Fruit fly (Drosophila melanogaster) whole organism, embryonic: Measurements from ENCODE around the gene CG4267.

Source experiments
- Atf-2 ChIP-seq: fragments of 200-800 bp; sonication (Bioruptor generic); optimal IDR thresholded peaks from 2 replicates; lab custom pipeline; 2016; ENCODE audit warnings: missing biosample characterization, missing genetic modification characterization
- Awh ChIP-seq: fragments of 200-800 bp; sonication (Bioruptor generic); IDR thresholded peaks from 2 replicates; pipeline ENCODE4, ENCODE4 v1.3.6; 2022; ENCODE audit warnings: missing biosample characterization, missing genetic modification characterization
- CG11695 ChIP-seq: fragments of 200-800 bp; sonication (Bioruptor generic); IDR thresholded peaks from 3 replicates; pipeline ENCODE4 v1.3.6; 2022; ENCODE audit warnings: missing biosample characterization, missing genetic modification characterization
- CG11723 ChIP-seq: fragments of 200-800 bp; sonication (Bioruptor generic); optimal IDR thresholded peaks from 2 replicates; lab custom pipeline; 2017; ENCODE audit warnings: missing biosample characterization, mild to moderate bottlenecking, missing genetic modification characterization
- CG13287 ChIP-seq: fragments of 200-800 bp; sonication (Bioruptor generic); IDR thresholded peaks from 2 replicates; pipeline ENCODE4 v1.3.6; 2022; ENCODE audit warnings: missing biosample characterization, missing genetic modification characterization; ENCODE audit not compliant: partially characterized antibody
- CG14050 ChIP-seq: fragments of 200-800 bp; sonication (Bioruptor generic); IDR thresholded peaks from 3 replicates; pipeline ENCODE4 v1.3.6; 2022; ENCODE audit warnings: missing biosample characterization, missing genetic modification characterization
- CG1792 ChIP-seq: fragments of 200-800 bp; sonication (Bioruptor generic); optimal IDR thresholded peaks from 2 replicates; lab custom pipeline; 2016; ENCODE audit warnings: missing biosample characterization, missing genetic modification characterization
- CG1832 ChIP-seq: fragments of 200-800 bp; sonication (Bioruptor generic); optimal IDR thresholded peaks from 2 replicates; lab custom pipeline; 2017; ENCODE audit warnings: missing biosample characterization, mild to moderate bottlenecking, missing genetic modification characterization, inconsistent platforms
- CG18476 ChIP-seq: fragments of 200-800 bp; sonication (Bioruptor generic); optimal IDR thresholded peaks from 2 replicates; lab custom pipeline; 2016; ENCODE audit warnings: missing biosample characterization, mild to moderate bottlenecking, missing genetic modification characterization
- CG2129 ChIP-seq: fragments of 200-800 bp; sonication (Bioruptor generic); IDR thresholded peaks from 2 replicates; pipeline ENCODE4 v1.3.6; 2022; ENCODE audit warnings: missing biosample characterization, missing genetic modification characterization; ENCODE audit not compliant: partially characterized antibody
- CG2712 ChIP-seq: fragments of 200-800 bp; optimal IDR thresholded peaks from 3 replicates; lab custom pipeline; 2019; ENCODE audit warnings: missing biosample characterization, mild to moderate bottlenecking, missing genetic modification characterization, moderate library complexity
- CG31365 ChIP-seq: fragments of 200-800 bp; sonication (Bioruptor generic); optimal IDR thresholded peaks from 2 replicates; lab custom pipeline; 2018; ENCODE audit warnings: missing biosample characterization, mild to moderate bottlenecking, missing genetic modification characterization
- CG32532 ChIP-seq: fragments of 200-800 bp; sonication (Bioruptor generic); IDR thresholded peaks from 2 replicates; pipeline ENCODE4 v1.3.6; 2022; ENCODE audit warnings: missing biosample characterization, missing genetic modification characterization
- CG34376 ChIP-seq: fragments of 200-800 bp; sonication (Bioruptor generic); optimal IDR thresholded peaks from 2 replicates; lab custom pipeline; 2018; ENCODE audit warnings: missing biosample characterization, mild to moderate bottlenecking, missing genetic modification characterization
- CG43689 ChIP-seq: fragments of 200-800 bp; sonication (Bioruptor generic); IDR thresholded peaks from 2 replicates; pipeline ENCODE4 v1.3.6; 2022; ENCODE audit warnings: missing biosample characterization, missing genetic modification characterization
- CG7271 ChIP-seq: fragments of 200-800 bp; sonication (Bioruptor generic); optimal IDR thresholded peaks from 2 replicates; lab custom pipeline; 2018; ENCODE audit warnings: missing biosample characterization, mild to moderate bottlenecking, missing genetic modification characterization, moderate library complexity
- CG7963 ChIP-seq: fragments of 200-800 bp; sonication (Bioruptor generic); IDR thresholded peaks from 3 replicates; pipeline ENCODE4 v1.3.6; 2022; ENCODE audit warnings: missing biosample characterization, missing genetic modification characterization; ENCODE audit not compliant: partially characterized antibody
- Dad ChIP-seq: fragments of 200-800 bp; sonication (Bioruptor generic); optimal IDR thresholded peaks from 3 replicates; lab custom pipeline; 2016; ENCODE audit warnings: missing biosample characterization, missing genetic modification characterization
- Dip2 ChIP-seq: fragments of 200-800 bp; sonication (Bioruptor generic); IDR thresholded peaks from 2 replicates; pipeline ENCODE4 v1.3.6; 2022; ENCODE audit warnings: missing biosample characterization, missing genetic modification characterization
- Elba2 ChIP-seq: fragments of 200-800 bp; sonication (Bioruptor generic); optimal IDR thresholded peaks from 3 replicates; lab custom pipeline; 2016; ENCODE audit warnings: missing biosample characterization, missing genetic modification characterization
- Fer1 ChIP-seq: fragments of 200-800 bp; sonication (Bioruptor generic); optimal IDR thresholded peaks from 2 replicates; lab custom pipeline; 2017; ENCODE audit warnings: missing biosample characterization, mild to moderate bottlenecking, missing genetic modification characterization
- Fer2 ChIP-seq: fragments of 200-800 bp; sonication (Bioruptor generic); optimal IDR thresholded peaks from 2 replicates; lab custom pipeline; 2018; ENCODE audit warnings: missing biosample characterization, mild to moderate bottlenecking, missing genetic modification characterization, moderate library complexity
- H15 ChIP-seq: fragments of 200-800 bp; sonication (Bioruptor generic); IDR thresholded peaks from 3 replicates; pipeline ENCODE4 v1.3.6; 2022; ENCODE audit warnings: missing biosample characterization, missing genetic modification characterization
- Hand ChIP-seq: fragments of 200-800 bp; sonication (Bioruptor generic); optimal IDR thresholded peaks from 2 replicates; lab custom pipeline; 2017; ENCODE audit warnings: mild to moderate bottlenecking, missing biosample characterization, missing genetic modification reagents, missing genetic modification characterization
- Hmr ChIP-seq: fragments of 200-800 bp; sonication (Bioruptor generic); optimal IDR thresholded peaks from 3 replicates; lab custom pipeline; 2017; ENCODE audit warnings: mild to moderate bottlenecking, missing biosample characterization, missing genetic modification reagents, missing genetic modification characterization
- Hr39 ChIP-seq: fragments of >200 bp; optimal IDR thresholded peaks from 2 replicates; lab custom pipeline; 2017
- Hr51 ChIP-seq, 2 experiments: fragments of 200-800 bp; sonication (Bioruptor generic); optimal IDR thresholded peaks; 2 replicates in 1 of 2; 3 replicates in 1 of 2; lab custom pipeline; 2016 to 2018; ENCODE audit warnings: missing biosample characterization in 2 of 2, missing genetic modification characterization in 2 of 2, mild to moderate bottlenecking in 1 of 2, moderate library complexity in 1 of 2
- Mrtf ChIP-seq: fragments of 200-800 bp; sonication (Bioruptor generic); IDR thresholded peaks from 3 replicates; pipeline ENCODE4 v1.3.6; 2022; ENCODE audit warnings: missing biosample characterization, missing genetic modification characterization
- Neu2 ChIP-seq: fragments of 200-800 bp; sonication (Bioruptor generic); optimal IDR thresholded peaks from 3 replicates; lab custom pipeline; 2016; ENCODE audit warnings: missing biosample characterization, missing genetic modification characterization, borderline replicate concordance
- Sry-β ChIP-seq: fragments of 200-800 bp; sonication (Bioruptor generic); optimal IDR thresholded peaks from 2 replicates; lab custom pipeline; 2018; ENCODE audit warnings: missing biosample characterization, mild to moderate bottlenecking, missing genetic modification characterization, moderate library complexity
- Vsx1 ChIP-seq: fragments of 200-800 bp; sonication (Bioruptor generic); optimal IDR thresholded peaks from 2 replicates; lab custom pipeline; 2017; ENCODE audit warnings: missing biosample characterization, mild to moderate bottlenecking, missing genetic modification characterization, missing genetic modification reagents
- ab ChIP-seq: fragments of 200-800 bp; sonication (Bioruptor generic); optimal IDR thresholded peaks from 2 replicates; lab custom pipeline; 2016; ENCODE audit warnings: missing biosample characterization, missing genetic modification characterization
- cato ChIP-seq: fragments of 200-800 bp; sonication (Bioruptor generic); optimal IDR thresholded peaks from 2 replicates; lab custom pipeline; 2016; ENCODE audit warnings: missing biosample characterization, missing genetic modification characterization, borderline replicate concordance
- cg ChIP-seq: fragments of 200-800 bp; sonication (Bioruptor generic); optimal IDR thresholded peaks from 3 replicates; lab custom pipeline; 2019; ENCODE audit warnings: missing biosample characterization, mild to moderate bottlenecking, missing genetic modification characterization, moderate library complexity
- dimm ChIP-seq: fragments of 200-800 bp; sonication (Bioruptor generic); IDR thresholded peaks from 2 replicates; pipeline ENCODE4 v1.3.6; 2022; ENCODE audit warnings: missing biosample characterization, missing genetic modification characterization
- ewg ChIP-seq: fragments of 200-800 bp; sonication (Bioruptor generic); optimal IDR thresholded peaks from 3 replicates; lab custom pipeline; 2017; ENCODE audit warnings: mild to moderate bottlenecking, missing biosample characterization, missing genetic modification reagents, missing genetic modification characterization
- fd96Cb ChIP-seq: fragments of 200-800 bp; sonication (Bioruptor generic); optimal IDR thresholded peaks from 2 replicates; lab custom pipeline; 2018; ENCODE audit warnings: missing biosample characterization, mild to moderate bottlenecking, missing genetic modification characterization, moderate library complexity
- hb ChIP-seq: fragments of 200-800 bp; sonication (Bioruptor generic); IDR thresholded peaks from 3 replicates; pipeline ENCODE4 v1.3.6; 2022; ENCODE audit warnings: missing biosample characterization, missing genetic modification characterization; ENCODE audit not compliant: partially characterized antibody
- hth ChIP-seq: fragments of >200 bp; optimal IDR thresholded peaks from 2 replicates; lab custom pipeline; 2017; ENCODE audit warnings: inconsistent platforms
- inv ChIP-seq: fragments of 200-800 bp; sonication (Bioruptor generic); IDR thresholded peaks from 2 replicates; pipeline ENCODE4 v1.3.6; 2022; ENCODE audit warnings: missing biosample characterization, missing genetic modification characterization; ENCODE audit not compliant: partially characterized antibody
- knrl ChIP-seq: fragments of 200-800 bp; sonication (Bioruptor generic); IDR thresholded peaks from 3 replicates; pipeline ENCODE4 v1.3.6; 2022; ENCODE audit warnings: missing biosample characterization, missing genetic modification characterization; ENCODE audit not compliant: partially characterized antibody
- nerfin-2 ChIP-seq: fragments of 200-800 bp; sonication (Bioruptor generic); IDR thresholded peaks from 2 replicates; pipeline ENCODE4 v1.3.6; 2022; ENCODE audit warnings: missing biosample characterization, missing genetic modification characterization; ENCODE audit not compliant: partially characterized antibody
- org-1 ChIP-seq: fragments of 200-800 bp; sonication (Bioruptor generic); optimal IDR thresholded peaks from 2 replicates; lab custom pipeline; 2017; ENCODE audit warnings: missing biosample characterization, missing genetic modification characterization
- peb ChIP-seq: fragments of 200-800 bp; sonication (Bioruptor generic); IDR thresholded peaks from 2 replicates; pipeline ENCODE4 v1.3.6; 2022; ENCODE audit warnings: missing biosample characterization, missing genetic modification characterization
- sc ChIP-seq, 3 experiments: fragments of >200 bp in 2 of 3; fragments of 200-800 bp in 1 of 3; sonication (Bioruptor generic) in 1 of 3; optimal IDR thresholded peaks; 2 replicates in 2 of 3; 3 replicates in 1 of 3; lab custom pipeline; 2017; ENCODE audit warnings: mild to moderate bottlenecking in 1 of 3, missing biosample characterization in 1 of 3, missing genetic modification characterization in 1 of 3, missing genetic modification reagents in 1 of 3
- trem ChIP-seq: fragments of 200-800 bp; optimal IDR thresholded peaks from 3 replicates; lab custom pipeline; 2019; ENCODE audit warnings: missing biosample characterization, mild to moderate bottlenecking, missing genetic modification characterization, moderate library complexity
- tx ChIP-seq: fragments of 200-800 bp; sonication (Bioruptor generic); optimal IDR thresholded peaks from 2 replicates; lab custom pipeline; 2016; ENCODE audit warnings: missing biosample characterization, missing genetic modification characterization
- yki ChIP-seq: fragments of >200 bp; optimal IDR thresholded peaks from 3 replicates; lab custom pipeline; 2018

CG4267 gene

DNA sequence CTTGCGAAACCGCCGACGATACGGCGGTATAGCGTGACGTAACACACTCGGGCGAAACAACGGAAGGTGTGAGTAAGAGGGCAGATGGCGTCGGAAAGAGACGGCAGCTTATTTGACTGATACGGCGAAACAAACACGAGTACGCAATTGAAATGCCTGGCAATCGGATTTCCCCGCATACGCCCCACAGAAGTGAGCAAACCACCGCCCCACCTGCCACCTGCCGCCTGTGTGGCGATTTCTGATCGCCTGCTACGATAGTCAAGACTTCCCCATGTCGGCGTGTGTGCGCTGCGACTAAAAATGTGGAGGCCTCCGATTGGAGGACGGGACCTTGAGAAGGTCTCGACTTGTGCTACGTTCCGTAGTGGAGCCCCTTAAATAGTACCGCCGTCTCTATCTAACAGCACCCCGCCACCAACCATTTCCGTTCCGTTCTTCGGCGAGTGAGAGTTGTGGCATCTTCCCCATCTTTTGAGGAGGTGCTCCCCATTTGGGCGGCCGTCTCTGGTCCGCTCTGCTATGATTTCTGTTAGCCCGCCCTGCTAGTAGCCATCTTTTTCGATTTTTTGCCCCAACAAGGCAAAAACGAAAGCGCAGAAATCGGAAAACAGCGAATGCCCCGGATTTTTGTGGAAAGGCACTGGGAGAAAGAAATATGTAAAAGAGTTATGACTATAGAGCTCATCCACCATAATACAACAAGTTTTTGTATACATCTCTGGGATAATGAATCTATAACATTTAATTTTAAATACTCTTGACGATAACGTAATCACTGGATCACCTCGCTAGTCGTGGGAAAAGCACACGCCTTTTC is 43.4 kb upstream of the CG4267 start (continued):
- TF ChIP-seq CG2129 (GFP tag; lab: Robert Waterston, UW) = no peak
- TF ChIP-seq CG7963 (GFP tag; lab: Robert Waterston, UW) = no peak
- no peak for TF ChIP-seq knrl (GFP tag; lab: Robert Waterston, UW)
- peak; percentile 57 for TF ChIP-seq CG11723 (GFP tag; lab: Kevin White, UChicago)
- TF ChIP-seq Mrtf (GFP tag; lab: Robert Waterston, UW) = no peak
- TF ChIP-seq nerfin-2 (GFP tag; lab: Robert Waterston, UW) = no peak
- TF ChIP-seq Hr51 (GFP tag; optimal IDR thresholded peaks at IDR 0.05; lab: Kevin White, UChicago) = peak; percentile 66 to 88
- no peak for TF ChIP-seq H15 (GFP tag; lab: Robert Waterston, UW)
- TF ChIP-seq org-1 (GFP tag; lab: Kevin White, UChicago) = peak; percentile 86
- TF ChIP-seq Dad (GFP tag; lab: Kevin White, UChicago) = peak; percentile 90
- no peak for TF ChIP-seq sc (optimal IDR thresholded peaks at IDR 0.05; lab: Kevin White, UChicago)
- TF ChIP-seq sc (GFP tag; optimal IDR thresholded peaks at IDR 0.05; lab: Kevin White, UChicago) = peak; percentile 83
- peak; percentile 71 for TF ChIP-seq CG34376 (GFP tag; lab: Kevin White, UChicago)
- no peak for TF ChIP-seq hb
- peak; percentile 60 for TF ChIP-seq CG31365 (tag; lab: Kevin White, UChicago)
- no peak for TF ChIP-seq yki (lab: Kevin White, UChicago)
- no peak for TF ChIP-seq Awh
- TF ChIP-seq hth (lab: Kevin White, UChicago) = no peak
- TF ChIP-seq dimm (GFP tag; lab: Robert Waterston, UW) = no peak
- TF ChIP-seq tx (GFP tag; lab: Kevin White, UChicago) = peak; percentile 80
- peak; percentile 86 for TF ChIP-seq Atf-2 (GFP tag; lab: Kevin White, UChicago)
- peak; percentile 90 for TF ChIP-seq CG1792
- TF ChIP-seq Hmr (GFP tag; lab: Kevin White, UChicago) = peak; percentile 84
- peak; percentile 38 for TF ChIP-seq Sry-β (GFP tag; lab: Kevin White, UChicago)
- peak; percentile 90 for TF ChIP-seq fd96Cb
- peak; percentile 11 for TF ChIP-seq Fer2 (tag; lab: Kevin White, UChicago)
- no peak for TF ChIP-seq inv (GFP tag; lab: Robert Waterston, UW)
- TF ChIP-seq CG1832 (GFP tag; lab: Kevin White, UChicago) = peak; percentile 83
- TF ChIP-seq CG43689 (GFP tag; lab: Robert Waterston, UW) = no peak
- TF ChIP-seq Hr39 = no peak
- peak; percentile 18 for TF ChIP-seq CG7271 (tag; lab: Kevin White, UChicago)
- TF ChIP-seq Elba2 (GFP tag; lab: Kevin White, UChicago) = peak; percentile 41
- peak; percentile 55 for TF ChIP-seq ab
- TF ChIP-seq ewg (GFP tag; lab: Kevin White, UChicago) = peak; percentile 81
- peak; percentile 82 for TF ChIP-seq Fer1 (GFP tag; lab: Kevin White, UChicago)
- no peak for TF ChIP-seq CG14050
- TF ChIP-seq CG11695 (GFP tag; lab: Robert Waterston, UW) = no peak
- TF ChIP-seq Neu2 = peak; percentile 31
- peak; percentile 50 for TF ChIP-seq Hand (GFP tag; lab: Kevin White, UChicago)
- no peak for TF ChIP-seq CG13287 (GFP tag; lab: Robert Waterston, UW)
- no peak for TF ChIP-seq CG32532 (GFP tag; lab: Robert Waterston, UW)
- peak; percentile 70 for TF ChIP-seq cato (GFP tag; lab: Kevin White, UChicago)
- TF ChIP-seq trem = peak; percentile 65
- peak; percentile 57 for TF ChIP-seq cg (GFP tag; lab: Kevin White, UChicago)
- TF ChIP-seq peb (GFP tag; lab: Robert Waterston, UW) = no peak
- TF ChIP-seq CG2712 (tag; lab: Kevin White, UChicago) = peak; percentile 91
- TF ChIP-seq CG18476 (GFP tag; lab: Kevin White, UChicago) = peak; percentile 83
- no peak for TF ChIP-seq Dip2 (GFP tag; lab: Robert Waterston, UW)
- TF ChIP-seq Vsx1 = peak; percentile 57
